Worm (Caenorhabditis elegans): ENCODE data around the gene F45D3.3.
"Not testable (repeated sequence)": the region's sequence is repeated elsewhere in the genome, so short reads cannot be mapped to it uniquely, and the experiment has no call there.

F45D3.3 gene

ce11 chrV:12512773-12513172 lies 37.4 kb downstream of the F45D3.3 start, which contains the start of the genes T28H10.2 and lgmn-1 (continued):
- TF ChIP-seq T20F7.1 (GFP tag; optimal IDR thresholded peaks at IDR 0.05) (peak; percentile 50), ceh-32 (tag; optimal IDR thresholded peaks at IDR 0.05; ENCODE audit: poor library complexity) (no peak), nhr-28 (tag; optimal IDR thresholded peaks at IDR 0.05) (peak; percentile 91), pqm-1 (tag; optimal IDR thresholded peaks at IDR 0.05) (peak; percentile 94), daf-12 (tag; optimal IDR thresholded peaks at IDR 0.05) (no peak), nhr-41 (GFP tag; IDR thresholded peaks at IDR 0.05) (no peak), hmg-1.1 (GFP tag; IDR thresholded peaks at IDR 0.05) (no peak), nhr-102 (tag; optimal IDR thresholded peaks at IDR 0.05) (peak; percentile 11), zfp-2 (tag; optimal IDR thresholded peaks at IDR 0.05) (no peak), lin-39 (tag; optimal IDR thresholded peaks at IDR 0.05) (no peak), pha-4 (GFP tag; IDR thresholded peaks at IDR 0.05) (no peak), pha-4 (tag; optimal IDR thresholded peaks at IDR 0.05) (no peak), nhr-111 (GFP tag; optimal IDR thresholded peaks at IDR 0.05) (no peak), lsy-2 (tag; optimal IDR thresholded peaks at IDR 0.05) (peak in 1 of 2 experiments; percentile 20), snpc-4 (tag; optimal IDR thresholded peaks at IDR 0.05) (no peak), daf-16 (GFP tag; optimal IDR thresholded peaks at IDR 0.05) (peak in 1 of 2 experiments; percentile 31), daf-16 (tag; optimal IDR thresholded peaks at IDR 0.05) (peak; percentile 91), ceh-62 (tag; optimal IDR thresholded peaks at IDR 0.05) (no peak), tra-1 (GFP tag; IDR thresholded peaks at IDR 0.05) (no peak)

ce11 chrV:12511946-12512345 lies 38.2 kb downstream of the F45D3.3 start:
- TF ChIP-seq attf-4 (tag; optimal IDR thresholded peaks at IDR 0.05) (no peak), nhr-102 (tag; optimal IDR thresholded peaks at IDR 0.05) (no peak), nhr-28 (tag; optimal IDR thresholded peaks at IDR 0.05) (peak; percentile 45), nhr-25 (tag; optimal IDR thresholded peaks at IDR 0.05; ENCODE audit: borderline replicate concordance, insufficient read depth) (no peak), F49E8.2 (tag; optimal IDR thresholded peaks at IDR 0.05; ENCODE audit: borderline replicate concordance) (no peak), zip-11 (GFP tag; IDR thresholded peaks at IDR 0.05) (no peak), rbr-2 (tag; optimal IDR thresholded peaks at IDR 0.05) (no peak), aha-1 (tag) (peak; percentile 78), hif-1 (tag; optimal IDR thresholded peaks at IDR 0.05) (no peak), aly-2 (tag; optimal IDR thresholded peaks at IDR 0.05) (no peak), vab-7 (GFP tag; IDR thresholded peaks at IDR 0.05) (no peak), zfp-3 (GFP tag; conservative IDR thresholded peaks at IDR 0.05) (no peak), hlh-30 (tag; optimal IDR thresholded peaks at IDR 0.05; ENCODE audit: insufficient read depth) (no peak), tag-97 (GFP tag; IDR thresholded peaks at IDR 0.05) (no peak), mxl-3 (GFP tag; optimal IDR thresholded peaks at IDR 0.05) (peak; percentile 51), snpc-4 (tag; optimal IDR thresholded peaks at IDR 0.05) (no peak), ztf-11 (tag; optimal IDR thresholded peaks at IDR 0.05) (no peak), D1046.2 (GFP tag; IDR thresholded peaks at IDR 0.05) (no peak)

ce11 chrV:12509922-12510582 lies 40.1 kb downstream of the F45D3.3 start:
- TF ChIP-seq sdz-12 (GFP tag; optimal IDR thresholded peaks at IDR 0.05) (peak; percentile 76), nhr-111 (GFP tag; optimal IDR thresholded peaks at IDR 0.05) (peak; percentile 91), F10B5.3 (tag; optimal IDR thresholded peaks at IDR 0.05) (peak; percentile 1), gei-8 (GFP tag; optimal IDR thresholded peaks at IDR 0.05) (peak; percentile 62), mxl-3 (GFP tag; optimal IDR thresholded peaks at IDR 0.05) (peak; percentile 28), unc-62 (GFP tag; optimal IDR thresholded peaks at IDR 0.05 in 1 of 2) (peak in 1 of 2 experiments; percentile 87), Y5F2A.4 (GFP tag; optimal IDR thresholded peaks at IDR 0.05) (peak; percentile 51), spr-3 (GFP tag; optimal IDR thresholded peaks at IDR 0.05) (peak; percentile 88), lir-3 (tag; optimal IDR thresholded peaks at IDR 0.05) (peak; percentile 3), hlh-11 (tag; optimal IDR thresholded peaks at IDR 0.05) (peak; percentile 4), aha-1 (tag) (peak; percentile 79)
- TF ChIP-seq unc-62 (tag; optimal IDR thresholded peaks at IDR 0.05): not testable (repeated sequence)

All from whole organism, L4 larva.